Worm (Caenorhabditis elegans) whole organism, L2 larva: ENCODE data around the gene srw-101.
"Not testable (repeated sequence)": the region's sequence is repeated elsewhere in the genome, so short reads cannot be mapped to it uniquely, and the experiment has no call there.

Experiments
- F13H6.1 ChIP-seq: sonication (generic microtip); optimal IDR thresholded peaks from 2 replicates; lab custom pipeline; 2016; ENCODE audit warnings: missing genetic modification characterization, missing compliant biosample characterization
- R02D3.7 ChIP-seq: fragments of 150-350 bp; optimal IDR thresholded peaks from 2 replicates; lab custom pipeline; 2014; ENCODE audit warnings: missing biosample characterization, missing genetic modification characterization
- Y55F3AM.14 ChIP-seq: fragments of 200-800 bp; sonication (Bioruptor generic); optimal IDR thresholded peaks from 2 replicates; lab custom pipeline; 2018; ENCODE audit warnings: mild to moderate bottlenecking, missing genetic modification characterization, missing compliant biosample characterization
- ZK546.5 ChIP-seq: sonication (generic microtip); optimal IDR thresholded peaks from 2 replicates; lab custom pipeline; 2017; ENCODE audit warnings: missing biosample characterization, missing genetic modification characterization
- alr-1 ChIP-seq: fragments of 150-350 bp; optimal IDR thresholded peaks from 2 replicates; lab custom pipeline; 2014; ENCODE audit warnings: missing biosample characterization, missing genetic modification characterization
- aly-2 ChIP-seq: fragments of 150-350 bp; optimal IDR thresholded peaks from 2 replicates; lab custom pipeline; 2014; ENCODE audit warnings: missing biosample characterization, missing genetic modification characterization
- ama-1 ChIP-seq: fragments of 150-350 bp; optimal IDR thresholded peaks from 2 replicates; lab custom pipeline; 2018; ENCODE audit warnings: inconsistent platforms
- ceh-82 ChIP-seq: fragments of 150-350 bp; optimal IDR thresholded peaks from 2 replicates; lab custom pipeline; 2014; ENCODE audit warnings: missing biosample characterization, missing genetic modification characterization
- crh-2 ChIP-seq: sonication (generic microtip); optimal IDR thresholded peaks from 2 replicates; lab custom pipeline; 2017; ENCODE audit warnings: missing biosample characterization, missing genetic modification characterization
- dmd-4 ChIP-seq: sonication (generic microtip); optimal IDR thresholded peaks from 2 replicates; lab custom pipeline; 2017; ENCODE audit warnings: missing biosample characterization, missing genetic modification characterization
- elt-1 ChIP-seq: fragments of 150-350 bp; optimal IDR thresholded peaks from 2 replicates; lab custom pipeline; 2014; ENCODE audit warnings: missing biosample characterization, missing genetic modification characterization
- elt-3 ChIP-seq: sonication (generic microtip); optimal IDR thresholded peaks from 2 replicates; lab custom pipeline; 2017; ENCODE audit warnings: missing biosample characterization, missing genetic modification characterization
- fos-1 ChIP-seq: fragments of 150-350 bp; optimal IDR thresholded peaks from 2 replicates; lab custom pipeline; 2014; ENCODE audit warnings: missing biosample characterization, missing genetic modification characterization
- gmeb-1 ChIP-seq: fragments of 150-350 bp; optimal IDR thresholded peaks from 2 replicates; lab custom pipeline; 2014; ENCODE audit warnings: missing biosample characterization, missing genetic modification characterization
- lin-13 ChIP-seq: fragments of 150-350 bp; optimal IDR thresholded peaks from 2 replicates; lab custom pipeline; 2014; ENCODE audit warnings: missing biosample characterization, missing genetic modification reagents, missing genetic modification characterization
- lsy-2 ChIP-seq, 2 experiments: fragments of 150-350 bp in 1 of 2; sonication (generic microtip) in 1 of 2; optimal IDR thresholded peaks; 2 replicates each; lab custom pipeline; 2014 to 2017; ENCODE audit warnings: missing biosample characterization in 2 of 2, missing genetic modification characterization in 2 of 2
- mab-5 ChIP-seq: fragments of 150-350 bp; optimal IDR thresholded peaks from 2 replicates; lab custom pipeline; 2014; ENCODE audit warnings: missing biosample characterization, missing genetic modification characterization
- mbf-1 ChIP-seq: sonication (generic microtip); optimal IDR thresholded peaks from 2 replicates; lab custom pipeline; 2017; ENCODE audit warnings: missing biosample characterization, missing genetic modification characterization
- mdl-1 ChIP-seq, 2 experiments: fragments of 150-350 bp in 1 of 2; sonication (generic microtip) in 1 of 2; optimal IDR thresholded peaks; 2 replicates each; lab custom pipeline; 2017; ENCODE audit warnings: missing biosample characterization in 2 of 2, missing genetic modification characterization in 2 of 2
- nhr-129 ChIP-seq: fragments of 150-350 bp; optimal IDR thresholded peaks from 2 replicates; lab custom pipeline; 2014; ENCODE audit warnings: missing biosample characterization, missing genetic modification characterization
- nhr-21 ChIP-seq: fragments of 150-350 bp; optimal IDR thresholded peaks from 2 replicates; lab custom pipeline; 2014; ENCODE audit warnings: missing biosample characterization, missing genetic modification characterization
- nhr-237 ChIP-seq: fragments of 150-350 bp; optimal IDR thresholded peaks from 2 replicates; lab custom pipeline; 2014; ENCODE audit warnings: missing biosample characterization, missing genetic modification characterization
- nhr-25 ChIP-seq: fragments of 150-350 bp; sonication (generic microtip); optimal IDR thresholded peaks from 3 replicates; lab custom pipeline; 2014; ENCODE audit warnings: missing biosample characterization, missing genetic modification characterization
- nhr-77 ChIP-seq: fragments of 150-350 bp; optimal IDR thresholded peaks from 2 replicates; lab custom pipeline; 2014; ENCODE audit warnings: missing biosample characterization, missing genetic modification characterization
- sem-4 ChIP-seq: fragments of 150-350 bp; optimal IDR thresholded peaks from 2 replicates; lab custom pipeline; 2014; ENCODE audit warnings: missing biosample characterization, missing genetic modification reagents, missing genetic modification characterization
- skn-1 ChIP-seq: sonication (generic microtip); optimal IDR thresholded peaks from 2 replicates; lab custom pipeline; 2017; ENCODE audit warnings: missing biosample characterization, missing genetic modification characterization
- sma-3 ChIP-seq: sonication (generic microtip); optimal IDR thresholded peaks from 2 replicates; lab custom pipeline; 2016; ENCODE audit warnings: missing genetic modification reagents, missing genetic modification characterization, missing compliant biosample characterization
- snpc-4 ChIP-seq: fragments of 150-350 bp; optimal IDR thresholded peaks from 2 replicates; lab custom pipeline; 2014; ENCODE audit warnings: missing biosample characterization, missing genetic modification characterization
- unc-39 ChIP-seq: fragments of 150-350 bp; optimal IDR thresholded peaks from 2 replicates; lab custom pipeline; 2014; ENCODE audit warnings: missing biosample characterization, missing genetic modification characterization
- unc-55 ChIP-seq: fragments of 150-350 bp; sonication (generic microtip); optimal IDR thresholded peaks from 3 replicates; lab custom pipeline; 2014; ENCODE audit warnings: missing biosample characterization, missing genetic modification reagents, missing genetic modification characterization
- unc-62 ChIP-seq: fragments of 150-350 bp; optimal IDR thresholded peaks from 2 replicates; lab custom pipeline; 2014; ENCODE audit warnings: missing biosample characterization, missing genetic modification reagents, missing genetic modification characterization
- zag-1 ChIP-seq: fragments of 150-350 bp; optimal IDR thresholded peaks from 2 replicates; lab custom pipeline; 2014; ENCODE audit warnings: missing biosample characterization, missing genetic modification characterization
- ztf-1 ChIP-seq: fragments of 200-800 bp; sonication (Bioruptor generic); conservative IDR thresholded peaks from 2 replicates; pipeline ENCODE4 v1.3.6; 2022; ENCODE audit warnings: missing genetic modification characterization, missing compliant biosample characterization

Gene srw-101

ce11 chrV:1692494-1692893, 29.6 kb upstream of the srw-101 start, which contains the start of gene Y46H3C.5:
Y46H3C.5 (minus strand) TSS chrV:1692495.
- TF ChIP-seq nhr-25 (tag; lab: Kevin White, UChicago); sem-4 (tag; lab: Kevin White, UChicago); ama-1: not testable (repeated sequence)

- not testable (repeated sequence) for TF ChIP-seq unc-55; mab-5; sem-4 (tag; lab: Kevin White, UChicago)
These were observed 28.2 kb upstream of the srw-101 start, which contains the start of gene Y46H3C.7 for ce11 chrV:1693876-1694275. Y46H3C.7 (minus strand) TSS chrV:1694022.

- no peak for TF ChIP-seq nhr-77 (tag; lab: Kevin White, UChicago)
- no peak for TF ChIP-seq fos-1 (tag; lab: Kevin White, UChicago)
- TF ChIP-seq mdl-1 (tag; optimal IDR thresholded peaks at IDR 0.05; lab: Kevin White, UChicago) = no peak
- no peak for TF ChIP-seq unc-55
- no peak for TF ChIP-seq R02D3.7 (tag; lab: Kevin White, UChicago)
- no peak for TF ChIP-seq lin-13 (GFP tag; lab: Kevin White, UChicago)
- no peak for TF ChIP-seq unc-62 (GFP tag; lab: Kevin White, UChicago)
These were observed 23.7 kb upstream of the srw-101 start for ce11 chrV:1698400-1698799.

- no peak for TF ChIP-seq mbf-1 (tag; lab: Kevin White, UChicago)
- TF ChIP-seq ama-1 = no peak
- TF ChIP-seq unc-39 (tag; lab: Kevin White, UChicago) = no peak
- TF ChIP-seq ztf-1 (GFP tag; lab: Robert Waterston, UW) = no peak
- no peak for TF ChIP-seq nhr-25 (tag; lab: Kevin White, UChicago)
- TF ChIP-seq sem-4 (tag; lab: Kevin White, UChicago) = no peak
- TF ChIP-seq unc-62 (GFP tag; lab: Kevin White, UChicago) = no peak
- no peak for TF ChIP-seq F13H6.1 (tag; lab: Kevin White, UChicago)
- no peak for TF ChIP-seq sma-3 (GFP tag; lab: Kevin White, UChicago)
- no peak for TF ChIP-seq ZK546.5 (tag; lab: Kevin White, UChicago)
- TF ChIP-seq lsy-2 (tag; optimal IDR thresholded peaks at IDR 0.05; lab: Kevin White, UChicago) = no peak
- no peak for TF ChIP-seq aly-2 (tag; lab: Kevin White, UChicago)
These were observed 22.8 kb upstream of the srw-101 start for ce11 chrV:1699228-1699795.

- no peak for TF ChIP-seq F13H6.1 (tag; lab: Kevin White, UChicago)
- TF ChIP-seq alr-1 (tag; lab: Kevin White, UChicago) = no peak
- TF ChIP-seq elt-1 (tag; lab: Kevin White, UChicago) = no peak
- TF ChIP-seq unc-55 = no peak
- no peak for TF ChIP-seq ceh-82
These were observed 20.4 kb upstream of the srw-101 start, which contains the start of gene srw-90 for ce11 chrV:1701584-1702101. srw-90 (plus strand) TSS chrV:1702051.

- TF ChIP-seq nhr-129 (tag; lab: Kevin White, UChicago) (no peak), elt-3 (tag; lab: Kevin White, UChicago) (no peak), crh-2 (no peak), nhr-77 (tag; lab: Kevin White, UChicago) (no peak), elt-1 (tag; lab: Kevin White, UChicago) (no peak), gmeb-1 (no peak), nhr-237 (no peak), snpc-4 (tag; lab: Kevin White, UChicago) (no peak), Y55F3AM.14 (GFP tag; lab: Kevin White, UChicago) (no peak), ama-1 (no peak), aly-2 (tag; lab: Kevin White, UChicago) (no peak), zag-1 (tag; lab: Kevin White, UChicago) (no peak), dmd-4 (tag; lab: Kevin White, UChicago) (no peak), fos-1 (tag; lab: Kevin White, UChicago) (no peak), skn-1 (tag; lab: Kevin White, UChicago) (no peak), ztf-1 (GFP tag; lab: Robert Waterston, UW) (no peak), unc-39 (tag; lab: Kevin White, UChicago) (no peak), nhr-21 (tag; lab: Kevin White, UChicago) (no peak), mab-5 (no peak)
These were observed 13.6 kb upstream of the srw-101 start, which contains the start of gene srw-99 for ce11 chrV:1708441-1708840. srw-99 (plus strand) TSS chrV:1708741.
